Fruit fly (Drosophila melanogaster) Kc167 (cell line): ENCODE data around the gene CG33177.

Source experiments
- h ChIP-seq: fragments of >200 bp; optimal IDR thresholded peaks from 3 replicates; lab custom pipeline; 2018; ENCODE audit warnings: missing external identifiers
- insv ChIP-seq: fragments of >200 bp; optimal IDR thresholded peaks from 3 replicates; lab custom pipeline; 2018; ENCODE audit warnings: missing external identifiers
- ttk ChIP-seq: sonication (Bioruptor generic); optimal IDR thresholded peaks from 2 replicates; lab custom pipeline; 2017; ENCODE audit warnings: missing external identifiers

- no peak for TF ChIP-seq ttk (lab: Kevin White, UChicago)
- TF ChIP-seq h (lab: Kevin White, UChicago), result no peak
- TF ChIP-seq insv (lab: Kevin White, UChicago), result no peak
These were observed 38.0 kb upstream of the CG33177 start for dm6 chrX:15043013-15043699.
